Fruit fly (Drosophila melanogaster) S2 (cell line): Measurements from ENCODE around the gene Madm.
A peak's percentile ranks its signal among the peaks of the same experiment; 100 is the strongest.

Source experiments
- CG8478 ChIP-seq: fragments of >200 bp; optimal IDR thresholded peaks from 2 replicates; lab custom pipeline; 2018
- CTCF ChIP-seq, 2 experiments: fragments of >200 bp; optimal IDR thresholded peaks; 2 replicates each; lab custom pipeline; 2018

The Madm gene

dm6 chr3R:5754594-5754993, 12.3 kb downstream of the Madm start, which contains the start of gene Dcps:
Gene Dcps, minus strand, starts transcription at chr3R:5754774.
- TF ChIP-seq CG8478 (lab: Kevin White, UChicago) (no peak), CTCF (optimal IDR thresholded peaks at IDR 0.05; lab: Kevin White, UChicago) (no peak)

dm6 chr3R:5758624-5759209, 16.4 kb downstream of the Madm start, which contains the start of gene Sec8:
Gene Sec8, minus strand, starts transcription at chr3R:5758997.
- TF ChIP-seq CTCF (optimal IDR thresholded peaks at IDR 0.05; lab: Kevin White, UChicago) = no peak
- TF ChIP-seq CG8478 (lab: Kevin White, UChicago) = no peak

- TF ChIP-seq CG8478 (lab: Kevin White, UChicago) (no peak), CTCF (optimal IDR thresholded peaks at IDR 0.05; lab: Kevin White, UChicago) (no peak)
Observed at dm6 chr3R:5760980-5761379, 18.7 kb downstream of the Madm start.

dm6 chr3R:5771614-5772202, 29.4 kb downstream of the Madm start:
- TF ChIP-seq CG8478 (lab: Kevin White, UChicago) (no peak), CTCF (optimal IDR thresholded peaks at IDR 0.05; lab: Kevin White, UChicago) (no peak)

- TF ChIP-seq CTCF (optimal IDR thresholded peaks at IDR 0.05; lab: Kevin White, UChicago) (peak; percentile 29 to 47), CG8478 (lab: Kevin White, UChicago) (no peak)
Observed at dm6 chr3R:5772433-5772832, 30.1 kb downstream of the Madm start.

- TF ChIP-seq CG8478 (lab: Kevin White, UChicago) (no peak), CTCF (optimal IDR thresholded peaks at IDR 0.05; lab: Kevin White, UChicago) (peak; percentile 63 to 77)
Observed at dm6 chr3R:5778731-5779593, 36.7 kb downstream of the Madm start, which contains the start of gene jagn. Gene jagn, plus strand, starts transcription at chr3R:5779315.

- TF ChIP-seq CG8478 (lab: Kevin White, UChicago) (no peak), CTCF (optimal IDR thresholded peaks at IDR 0.05; lab: Kevin White, UChicago) (no peak)
Observed at dm6 chr3R:5780976-5781375, 38.7 kb downstream of the Madm start, which contains the start of gene CG2082. Gene CG2082, minus strand, starts transcription at chr3R:5781076.

dm6 chr3R:5781462-5781861, 39.2 kb downstream of the Madm start, which contains the start of gene kat-60L1:
Gene kat-60L1, plus strand, starts transcription at chr3R:5781762.
- TF ChIP-seq CG8478 (lab: Kevin White, UChicago) (no peak), CTCF (optimal IDR thresholded peaks at IDR 0.05; lab: Kevin White, UChicago) (no peak)

- TF ChIP-seq CTCF (optimal IDR thresholded peaks at IDR 0.05; lab: Kevin White, UChicago) (no peak), CG8478 (lab: Kevin White, UChicago) (no peak)
Observed at dm6 chr3R:5789025-5789953, 47.0 kb downstream of the Madm start, which contains the start of the genes Hat1 and Rpn5. Gene Hat1, minus strand, starts transcription at chr3R:5789384. Gene Rpn5, plus strand, starts transcription at chr3R:5789493.

- TF ChIP-seq CG8478 (lab: Kevin White, UChicago) (no peak), CTCF (optimal IDR thresholded peaks at IDR 0.05; lab: Kevin White, UChicago) (no peak)
Observed at dm6 chr3R:5791497-5791896, 49.2 kb downstream of the Madm start, which contains the start of gene Hpf1. Gene Hpf1, plus strand, starts transcription at chr3R:5791879.

- TF ChIP-seq CG8478 (lab: Kevin White, UChicago) = no peak
- no peak for TF ChIP-seq CTCF (optimal IDR thresholded peaks at IDR 0.05; lab: Kevin White, UChicago)
Observed at dm6 chr3R:5794267-5795089, 52.2 kb downstream of the Madm start, which contains the start of the genes PSMG1 and CG10979. Gene PSMG1, minus strand, starts transcription at chr3R:5794317. Gene CG10979, plus strand, starts transcription at chr3R:5794705.
